Worm (Caenorhabditis elegans) whole organism, L4/young adult: Measurements from ENCODE around the gene lrpr-1.

Experiments
- dao-5 ChIP-seq: sonication (generic microtip); optimal IDR thresholded peaks from 2 replicates; lab custom pipeline; 2016; ENCODE audit warnings: missing genotype, missing genetic modification characterization, moderate library complexity, missing compliant biosample characterization
- him-1 ChIP-seq: sonication (generic microtip); optimal IDR thresholded peaks from 2 replicates; lab custom pipeline; 2016; ENCODE audit warnings: missing genotype, missing genetic modification reagents, missing genetic modification characterization, missing compliant biosample characterization

DNA sequence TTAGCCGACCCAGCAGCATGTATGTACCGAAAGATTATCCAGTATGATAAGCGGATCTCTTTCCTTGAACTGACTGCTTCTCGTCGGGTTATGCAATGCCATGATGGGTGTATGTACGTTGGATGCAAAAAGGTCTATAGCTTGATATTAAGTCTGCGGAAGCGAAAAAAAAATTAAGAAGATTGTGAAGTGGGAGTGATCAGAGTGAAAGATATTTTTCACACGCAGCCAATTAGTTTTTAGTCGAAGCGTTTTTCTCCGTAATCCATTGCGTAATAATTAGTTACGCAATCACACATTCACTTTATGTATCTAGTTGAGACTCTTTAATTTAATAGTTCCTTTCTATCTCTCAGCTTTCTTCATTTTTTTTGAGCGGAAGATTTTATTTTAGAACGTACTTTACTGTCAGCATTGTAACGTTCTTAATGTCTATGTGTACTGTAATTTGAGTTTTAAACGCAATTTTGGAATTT is 32.0 kb upstream of the lrpr-1 start:
- TF ChIP-seq dao-5 (tag; lab: Kevin White, UChicago) (no peak), him-1 (tag; lab: Kevin White, UChicago) (no peak)
